Worm (Caenorhabditis elegans) whole organism, mixed stage, embryonic: Measurements from ENCODE around the gene dhhc-14.
"Not testable (repeated sequence)": the region's sequence is repeated elsewhere in the genome, so short reads cannot be mapped to it uniquely, and the experiment has no call there.

ENCODE experiments used
- M03D4.4 ChIP-seq: sonication (generic microtip); optimal IDR thresholded peaks from 2 replicates; lab custom pipeline; 2017; ENCODE audit warnings: mild to moderate bottlenecking, missing genetic modification characterization, missing compliant biosample characterization
- bed-3 ChIP-seq: fragments of 200-800 bp; sonication (Bioruptor generic); optimal IDR thresholded peaks from 3 replicates; lab custom pipeline; 2018; ENCODE audit warnings: mild to moderate bottlenecking, missing genetic modification characterization, moderate library complexity, missing compliant biosample characterization
- blmp-1 ChIP-seq: fragments of 150-350 bp; optimal IDR thresholded peaks from 2 replicates; lab custom pipeline; 2014; ENCODE audit warnings: missing biosample characterization, missing genetic modification characterization
- ceh-39 ChIP-seq: fragments of 150-350 bp; optimal IDR thresholded peaks from 2 replicates; lab custom pipeline; 2014; ENCODE audit warnings: missing biosample characterization, missing genetic modification characterization
- ceh-43 ChIP-seq: fragments of 200-800 bp; sonication (Bioruptor generic); optimal IDR thresholded peaks from 2 replicates; lab custom pipeline; 2018; ENCODE audit warnings: mild to moderate bottlenecking, missing genetic modification characterization, moderate library complexity, missing compliant biosample characterization
- ceh-83 ChIP-seq: fragments of 200-800 bp; sonication (Bioruptor generic); optimal IDR thresholded peaks from 2 replicates; lab custom pipeline; 2018; ENCODE audit warnings: mild to moderate bottlenecking, missing genetic modification characterization, missing compliant biosample characterization
- ces-1 ChIP-seq: fragments of 150-350 bp; optimal IDR thresholded peaks from 2 replicates; lab custom pipeline; 2014; ENCODE audit warnings: missing biosample characterization, missing genetic modification reagents, missing genetic modification characterization
- cnd-1 ChIP-seq: fragments of 200-800 bp; sonication (Bioruptor generic); optimal IDR thresholded peaks from 2 replicates; lab custom pipeline; 2018; ENCODE audit warnings: mild to moderate bottlenecking, missing genetic modification characterization, missing compliant biosample characterization
- drap-1 ChIP-seq: fragments of 200-800 bp; sonication (Bioruptor generic); optimal IDR thresholded peaks from 3 replicates; lab custom pipeline; 2018; ENCODE audit warnings: mild to moderate bottlenecking, missing genetic modification characterization, missing compliant biosample characterization
- elt-1 ChIP-seq: sonication (generic microtip); optimal IDR thresholded peaks from 2 replicates; lab custom pipeline; 2017; ENCODE audit warnings: missing genetic modification characterization, mild to moderate bottlenecking, missing compliant biosample characterization, antibody characterized with exemption, moderate library complexity, borderline replicate concordance; ENCODE audit not compliant: insufficient read depth
- elt-3 ChIP-seq: fragments of 150-350 bp; optimal IDR thresholded peaks from 2 replicates; lab custom pipeline; 2014; ENCODE audit warnings: missing biosample characterization, missing genetic modification characterization
- flh-1 ChIP-seq: fragments of 200-800 bp; sonication (Bioruptor generic); optimal IDR thresholded peaks from 2 replicates; lab custom pipeline; 2018; ENCODE audit warnings: mild to moderate bottlenecking, missing genetic modification characterization, moderate library complexity, missing compliant biosample characterization
- ham-2 ChIP-seq: fragments of 200-800 bp; sonication (Bioruptor generic); optimal IDR thresholded peaks from 2 replicates; lab custom pipeline; 2018; ENCODE audit warnings: mild to moderate bottlenecking, missing genetic modification characterization, missing compliant biosample characterization
- hlh-1 ChIP-seq: fragments of 150-350 bp; optimal IDR thresholded peaks from 2 replicates; lab custom pipeline; 2014; ENCODE audit warnings: missing biosample characterization, missing genetic modification reagents, missing genetic modification characterization
- lin-13 ChIP-seq: fragments of 150-350 bp; optimal IDR thresholded peaks from 2 replicates; lab custom pipeline; 2014; ENCODE audit warnings: missing biosample characterization, missing genetic modification characterization
- lin-32 ChIP-seq: fragments of 200-800 bp; sonication (Bioruptor generic); optimal IDR thresholded peaks from 2 replicates; lab custom pipeline; 2018; ENCODE audit warnings: mild to moderate bottlenecking, missing genetic modification characterization, missing compliant biosample characterization
- lsy-2 ChIP-seq: fragments of 150-350 bp; optimal IDR thresholded peaks from 2 replicates; lab custom pipeline; 2014; ENCODE audit warnings: missing biosample characterization, missing genetic modification characterization
- mab-5 ChIP-seq: fragments of 150-350 bp; optimal IDR thresholded peaks from 2 replicates; lab custom pipeline; 2014; ENCODE audit warnings: missing biosample characterization, missing genetic modification characterization
- mep-1 ChIP-seq: fragments of 150-350 bp; optimal IDR thresholded peaks from 2 replicates; lab custom pipeline; 2017; ENCODE audit warnings: missing biosample characterization, missing genetic modification reagents, missing genetic modification characterization, inconsistent platforms
- mls-2 ChIP-seq: sonication (generic microtip); optimal IDR thresholded peaks from 2 replicates; lab custom pipeline; 2016; ENCODE audit warnings: mild to moderate bottlenecking, missing genetic modification characterization, moderate library complexity, missing compliant biosample characterization
- nhr-12 ChIP-seq: fragments of 150-350 bp; optimal IDR thresholded peaks from 2 replicates; lab custom pipeline; 2014; ENCODE audit warnings: missing biosample characterization, missing genetic modification characterization
- nhr-2 ChIP-seq: fragments of 150-350 bp; optimal IDR thresholded peaks from 2 replicates; lab custom pipeline; 2014; ENCODE audit warnings: missing biosample characterization, missing genetic modification characterization
- nhr-237 ChIP-seq: fragments of 150-350 bp; optimal IDR thresholded peaks from 2 replicates; lab custom pipeline; 2014; ENCODE audit warnings: missing biosample characterization, missing genetic modification characterization
- nhr-28 ChIP-seq: fragments of 150-350 bp; optimal IDR thresholded peaks from 2 replicates; lab custom pipeline; 2014; ENCODE audit warnings: missing biosample characterization, missing genetic modification characterization
- nhr-76 ChIP-seq: sonication (generic microtip); optimal IDR thresholded peaks from 2 replicates; lab custom pipeline; 2017; ENCODE audit warnings: missing biosample characterization, missing genetic modification characterization
- pha-4 ChIP-seq: fragments of 150-350 bp; optimal IDR thresholded peaks from 2 replicates; lab custom pipeline; 2018; ENCODE audit warnings: missing biosample characterization, missing genetic modification reagents, missing genetic modification characterization
- sem-2 ChIP-seq: fragments of 200-800 bp; sonication (Bioruptor generic); optimal IDR thresholded peaks from 2 replicates; lab custom pipeline; 2018; ENCODE audit warnings: mild to moderate bottlenecking, missing genetic modification characterization, missing compliant biosample characterization
- snpc-4 ChIP-seq: fragments of 150-350 bp; optimal IDR thresholded peaks from 2 replicates; lab custom pipeline; 2014; ENCODE audit warnings: missing biosample characterization, missing genetic modification characterization
- sptf-1 ChIP-seq: sonication (generic microtip); optimal IDR thresholded peaks from 2 replicates; lab custom pipeline; 2017; ENCODE audit warnings: mild to moderate bottlenecking, missing genetic modification characterization, moderate library complexity, missing compliant biosample characterization
- tbx-8 ChIP-seq: fragments of 200-800 bp; sonication (Bioruptor generic); optimal IDR thresholded peaks from 2 replicates; lab custom pipeline; 2018; ENCODE audit warnings: mild to moderate bottlenecking, missing genetic modification characterization, moderate library complexity, missing compliant biosample characterization
- unc-120 ChIP-seq: sonication (generic microtip); optimal IDR thresholded peaks from 2 replicates; lab custom pipeline; 2017; ENCODE audit warnings: missing genetic modification characterization, missing compliant biosample characterization; ENCODE audit not compliant: poor library complexity, severe bottlenecking
- unc-39 ChIP-seq: fragments of 150-350 bp; optimal IDR thresholded peaks from 2 replicates; lab custom pipeline; 2014; ENCODE audit warnings: missing biosample characterization, missing genetic modification characterization
- unc-62 ChIP-seq: fragments of 150-350 bp; optimal IDR thresholded peaks from 2 replicates; lab custom pipeline; 2014; ENCODE audit warnings: missing biosample characterization, missing genetic modification reagents, missing genetic modification characterization
- zip-8 ChIP-seq: fragments of 150-350 bp; optimal IDR thresholded peaks from 2 replicates; lab custom pipeline; 2014; ENCODE audit warnings: missing biosample characterization, missing genetic modification characterization
- ztf-11 ChIP-seq: fragments of 150-350 bp; optimal IDR thresholded peaks from 2 replicates; lab custom pipeline; 2014; ENCODE audit warnings: missing biosample characterization, missing genetic modification characterization

Gene dhhc-14

ce11 chrX:8527950-8528349 lies 24.1 kb upstream of the dhhc-14 start, which contains the start of gene flp-5:
Gene flp-5 (plus strand): TSS chrX:8528250.
- no peak for TF ChIP-seq unc-120 (tag; lab: Kevin White, UChicago)
- TF ChIP-seq cnd-1 (tag; lab: Kevin White, UChicago), result no peak
- TF ChIP-seq mls-2 (tag; lab: Kevin White, UChicago), result no peak
- no peak for TF ChIP-seq ztf-11 (tag; lab: Kevin White, UChicago)
- no peak for TF ChIP-seq lin-13
- no peak for TF ChIP-seq blmp-1 (tag; lab: Kevin White, UChicago)
- no peak for TF ChIP-seq unc-62 (GFP tag; lab: Kevin White, UChicago)
- no peak for TF ChIP-seq tbx-8
- no peak for TF ChIP-seq ces-1
- no peak for TF ChIP-seq nhr-76 (tag; lab: Kevin White, UChicago)
- TF ChIP-seq elt-3 (tag; lab: Kevin White, UChicago), result no peak
- no peak for TF ChIP-seq drap-1

ce11 chrX:8535006-8535405 lies 17.1 kb upstream of the dhhc-14 start, which contains the start of gene nspc-1:
Gene nspc-1 (minus strand): TSS chrX:8535106.
- not testable (repeated sequence) for TF ChIP-seq zip-8 (tag; lab: Kevin White, UChicago); mls-2 (tag; lab: Kevin White, UChicago); lin-32 (GFP tag; lab: Kevin White, UChicago)

ce11 chrX:8536791-8537190 lies 15.3 kb upstream of the dhhc-14 start, which contains the start of gene nspc-3:
Gene nspc-3 (plus strand): TSS chrX:8537091.
- TF ChIP-seq lsy-2 (tag; lab: Kevin White, UChicago) (no peak), nhr-12 (tag; lab: Kevin White, UChicago) (no peak), ztf-11 (tag; lab: Kevin White, UChicago) (no peak), ceh-83 (GFP tag; lab: Kevin White, UChicago) (no peak), nhr-28 (tag; lab: Kevin White, UChicago) (no peak), mls-2 (tag; lab: Kevin White, UChicago) (no peak)

DNA sequence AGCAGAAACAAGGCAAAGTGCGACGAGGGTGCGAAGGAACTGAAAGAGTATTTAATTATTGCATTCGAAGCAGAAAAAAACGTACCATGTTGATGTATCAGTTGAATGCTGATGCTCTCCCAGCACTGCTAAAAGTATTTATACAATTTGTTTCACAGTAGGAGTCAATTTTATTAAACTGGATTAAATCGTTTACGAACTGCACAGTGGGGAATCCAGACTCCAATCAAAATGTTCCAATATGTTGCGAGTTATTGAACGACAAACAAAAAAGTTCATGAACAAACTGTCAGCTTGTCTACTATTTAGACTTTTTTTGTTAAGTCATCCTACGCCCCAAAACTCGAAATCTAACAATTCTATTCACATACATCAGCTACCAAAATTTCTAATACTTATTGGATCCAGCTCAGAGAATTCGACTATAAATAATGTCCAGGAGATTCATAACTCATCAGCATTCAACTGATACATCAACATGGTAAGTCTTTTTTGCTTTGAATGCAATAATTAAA lies 13.8 kb upstream of the dhhc-14 start, which contains the start of the genes nspc-4 and nspc-5:
Gene nspc-4, minus strand, starts transcription at position 101 of the 515 bp plus-strand sequence.
Gene nspc-5, plus strand, starts transcription at position 465 of the 515 bp plus-strand sequence.
- not testable (repeated sequence) for TF ChIP-seq nhr-12 (tag; lab: Kevin White, UChicago); sptf-1 (tag; lab: Kevin White, UChicago); unc-62 (GFP tag; lab: Kevin White, UChicago)

ce11 chrX:8541562-8541961 lies 10.5 kb upstream of the dhhc-14 start, which contains the start of gene nspc-7:
Gene nspc-7 (plus strand): TSS chrX:8541862.
- TF ChIP-seq nhr-2; drap-1; ztf-11 (tag; lab: Kevin White, UChicago): not testable (repeated sequence)

- TF ChIP-seq nhr-12 (tag; lab: Kevin White, UChicago) (no peak), flh-1 (GFP tag; lab: Kevin White, UChicago) (no peak), elt-3 (tag; lab: Kevin White, UChicago) (no peak), nhr-237 (tag; lab: Kevin White, UChicago) (peak; percentile 53), nhr-2 (no peak), elt-1 (tag; lab: Kevin White, UChicago) (no peak), snpc-4 (tag; lab: Kevin White, UChicago) (no peak), bed-3 (no peak), sem-2 (GFP tag; lab: Kevin White, UChicago) (no peak), mls-2 (tag; lab: Kevin White, UChicago) (no peak), blmp-1 (tag; lab: Kevin White, UChicago) (no peak), unc-62 (GFP tag; lab: Kevin White, UChicago) (no peak), ceh-83 (GFP tag; lab: Kevin White, UChicago) (no peak), ham-2 (GFP tag; lab: Kevin White, UChicago) (no peak), ztf-11 (tag; lab: Kevin White, UChicago) (no peak), lin-32 (GFP tag; lab: Kevin White, UChicago) (no peak), pha-4 (tag; lab: Kevin White, UChicago) (peak; percentile 54), unc-120 (tag; lab: Kevin White, UChicago) (peak; percentile 50), mep-1 (tag; lab: Kevin White, UChicago) (peak; percentile 74), sptf-1 (tag; lab: Kevin White, UChicago) (no peak), zip-8 (tag; lab: Kevin White, UChicago) (no peak), ceh-39 (tag; lab: Kevin White, UChicago) (peak; percentile 2), nhr-76 (tag; lab: Kevin White, UChicago) (no peak), lsy-2 (tag; lab: Kevin White, UChicago) (no peak), lin-13 (peak; percentile 71), ces-1 (no peak), unc-39 (tag; lab: Kevin White, UChicago) (no peak), M03D4.4 (tag; lab: Kevin White, UChicago) (no peak), hlh-1 (tag; lab: Kevin White, UChicago) (peak; percentile 54), ceh-43 (GFP tag; lab: Kevin White, UChicago) (no peak), drap-1 (peak; percentile 37), mab-5 (tag; lab: Kevin White, UChicago) (no peak), cnd-1 (tag; lab: Kevin White, UChicago) (peak; percentile 6), tbx-8 (no peak), nhr-28 (tag; lab: Kevin White, UChicago) (no peak)
Observed at ce11 chrX:8545971-8546442, 6.1 kb upstream of the dhhc-14 start, which contains the start of gene sdha-1. Gene sdha-1 (minus strand): TSS chrX:8546021.
